Worm (Caenorhabditis elegans): ENCODE data around the gene F18F11.4.

- no peak for TF ChIP-seq fos-1 (tag; optimal IDR thresholded peaks at IDR 0.05)
- no peak for TF ChIP-seq elt-1 (tag; optimal IDR thresholded peaks at IDR 0.05)
- no peak for TF ChIP-seq ceh-16 (tag; optimal IDR thresholded peaks at IDR 0.05)
- no peak for TF ChIP-seq lin-39 (tag; optimal IDR thresholded peaks at IDR 0.05)
Observed at ce11 chrIV:330523-330922, at the start of gene F18F11.4.
